Worm (Caenorhabditis elegans): ENCODE measurements around the gene nsph-3.1.

nsph-3.1 gene

DNA sequence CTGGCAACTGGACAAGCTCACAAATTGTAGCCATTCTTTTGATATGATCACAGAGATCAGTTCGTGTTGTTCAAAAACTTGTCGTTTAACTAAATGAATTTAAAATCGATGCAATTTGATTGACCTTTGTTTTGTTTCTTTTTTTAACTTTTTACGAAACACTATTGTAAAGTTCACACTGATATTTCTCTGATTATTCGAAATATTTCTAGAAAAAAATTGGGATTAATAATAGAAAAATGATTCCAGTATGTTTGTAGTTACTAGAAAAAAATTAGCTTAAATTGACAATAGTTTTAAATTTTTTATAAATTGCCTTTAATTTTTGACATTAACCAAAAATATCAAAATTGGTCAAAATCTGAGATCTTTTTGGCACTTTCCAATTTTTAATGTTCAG lies 40.4 kb upstream of the nsph-3.1 start, which contains the start of gene ZK596.2:
TSS of gene ZK596.2 (minus strand) at position 101 of the 400 bp plus-strand sequence.
- TF ChIP-seq Y22D7AL.16 (tag; optimal IDR thresholded peaks at IDR 0.05): no peak
- TF ChIP-seq K02D7.2 (tag; optimal IDR thresholded peaks at IDR 0.05): no peak
- no peak for TF ChIP-seq F13H6.1 (tag; optimal IDR thresholded peaks at IDR 0.05)
- TF ChIP-seq ceh-30 (tag; optimal IDR thresholded peaks at IDR 0.05): no peak
- no peak for TF ChIP-seq K09A11.1 (tag; optimal IDR thresholded peaks at IDR 0.05; ENCODE audit: insufficient read depth)
- TF ChIP-seq elt-4 (tag; optimal IDR thresholded peaks at IDR 0.05): no peak
- no peak for TF ChIP-seq hlh-8 (tag; optimal IDR thresholded peaks at IDR 0.05)
- no peak for TF ChIP-seq hlh-6 (tag; optimal IDR thresholded peaks at IDR 0.05)
- no peak for TF ChIP-seq pros-1 (tag; optimal IDR thresholded peaks at IDR 0.05)
- no peak for TF ChIP-seq ceh-6 (GFP tag; optimal IDR thresholded peaks at IDR 0.05)
- no peak for TF ChIP-seq ceh-34 (tag; optimal IDR thresholded peaks at IDR 0.05)
- TF ChIP-seq gmeb-2 (tag; optimal IDR thresholded peaks at IDR 0.05): no peak
- no peak for TF ChIP-seq unc-55 (GFP tag; optimal IDR thresholded peaks at IDR 0.05)
- no peak for TF ChIP-seq pqm-1 (tag; optimal IDR thresholded peaks at IDR 0.05)
- no peak for TF ChIP-seq hlh-13 (GFP tag; optimal IDR thresholded peaks at IDR 0.05)

DNA sequence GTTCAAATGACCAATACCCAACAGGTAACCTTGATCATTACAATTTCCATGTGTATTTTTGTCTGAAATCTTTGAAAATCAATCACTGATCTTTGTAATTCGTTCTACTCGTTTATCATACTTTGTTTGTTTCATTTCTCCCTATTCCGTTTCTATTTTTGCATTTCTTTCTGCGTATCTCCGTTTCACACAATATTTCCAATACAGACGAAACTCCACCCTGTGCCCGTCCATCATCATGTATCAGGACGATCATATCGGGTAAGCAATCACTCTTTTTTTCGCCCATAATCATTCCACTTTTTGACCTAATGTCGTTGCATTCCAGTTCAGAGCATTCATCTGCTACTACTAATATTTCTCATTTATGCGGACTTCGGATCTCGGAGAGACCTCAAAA lies 39.9 kb upstream of the nsph-3.1 start, which contains the start of gene pyk-2:
TSS of gene pyk-2 (plus strand) at position 206 of the 400 bp plus-strand sequence.
- TF ChIP-seq pax-1 (tag; optimal IDR thresholded peaks at IDR 0.05) (no peak), sox-4 (tag; optimal IDR thresholded peaks at IDR 0.05) (no peak), unc-42 (tag; optimal IDR thresholded peaks at IDR 0.05) (no peak), lin-11 (tag; optimal IDR thresholded peaks at IDR 0.05) (no peak), ttx-3 (tag; optimal IDR thresholded peaks at IDR 0.05) (no peak), odd-2 (tag; optimal IDR thresholded peaks at IDR 0.05) (no peak), ama-1 (optimal IDR thresholded peaks at IDR 0.05) (no peak), unc-86 (tag; optimal IDR thresholded peaks at IDR 0.05) (no peak), ref-2 (tag; optimal IDR thresholded peaks at IDR 0.05) (no peak)

ce11 chrIV:10913081-10913480 lies 36.5 kb upstream of the nsph-3.1 start, which contains the start of gene ZK593.2:
Gene ZK593.2, plus strand, starts transcription at chrIV:10913381.
- no peak for TF ChIP-seq nhr-232 (tag; optimal IDR thresholded peaks at IDR 0.05)
- TF ChIP-seq ttx-3 (tag; optimal IDR thresholded peaks at IDR 0.05): no peak
- no peak for TF ChIP-seq ref-2 (tag; optimal IDR thresholded peaks at IDR 0.05)
- no peak for TF ChIP-seq pag-3 (tag; optimal IDR thresholded peaks at IDR 0.05; ENCODE audit: borderline replicate concordance)
- no peak for TF ChIP-seq pax-1 (tag; optimal IDR thresholded peaks at IDR 0.05)
- no peak for TF ChIP-seq sdc-2 (tag; optimal IDR thresholded peaks at IDR 0.05)
- TF ChIP-seq ceh-24 (tag; optimal IDR thresholded peaks at IDR 0.05): no peak
- no peak for TF ChIP-seq ceh-14 (tag; optimal IDR thresholded peaks at IDR 0.05)
- TF ChIP-seq ceh-6 (GFP tag; optimal IDR thresholded peaks at IDR 0.05): no peak
- TF ChIP-seq hlh-6 (tag; optimal IDR thresholded peaks at IDR 0.05): no peak
- no peak for TF ChIP-seq odd-2 (tag; optimal IDR thresholded peaks at IDR 0.05)
- TF ChIP-seq sox-2 (GFP tag; IDR thresholded peaks at IDR 0.05): no peak
- no peak for TF ChIP-seq pros-1 (tag; optimal IDR thresholded peaks at IDR 0.05)
- TF ChIP-seq fax-1 (tag; optimal IDR thresholded peaks at IDR 0.05): no peak

DNA sequence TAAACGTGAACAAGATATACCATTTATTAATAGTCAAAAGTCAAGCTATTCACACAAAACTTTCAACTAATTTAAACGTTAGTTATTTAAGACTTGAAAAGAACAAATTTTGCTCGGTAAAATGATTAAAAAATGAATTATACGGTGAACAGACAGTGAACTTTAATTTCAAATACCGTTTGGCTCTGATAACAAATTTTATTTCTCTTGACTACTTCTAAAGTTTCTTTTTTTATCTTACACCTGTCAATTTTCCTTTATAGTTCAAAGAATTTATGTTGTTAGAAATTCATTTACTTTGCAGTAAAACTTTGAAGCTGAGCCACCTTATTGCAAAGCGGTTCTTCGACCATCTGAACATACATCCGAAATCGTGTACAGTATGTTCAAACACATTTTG lies 34.2 kb upstream of the nsph-3.1 start, which contains the start of gene ZK593.3:
TSS of gene ZK593.3 (plus strand) at position 301 of the 400 bp plus-strand sequence.
- TF ChIP-seq sox-2 (GFP tag; IDR thresholded peaks at IDR 0.05): no peak
- TF ChIP-seq ceh-24 (tag; optimal IDR thresholded peaks at IDR 0.05): no peak
- no peak for TF ChIP-seq F13H6.1 (tag; optimal IDR thresholded peaks at IDR 0.05)
- TF ChIP-seq ceh-2 (tag; optimal IDR thresholded peaks at IDR 0.05): no peak
- no peak for TF ChIP-seq elt-4 (tag; optimal IDR thresholded peaks at IDR 0.05)
- no peak for TF ChIP-seq unc-42 (tag; optimal IDR thresholded peaks at IDR 0.05)
- no peak for TF ChIP-seq hlh-6 (tag; optimal IDR thresholded peaks at IDR 0.05)
- no peak for TF ChIP-seq ztf-16 (tag; optimal IDR thresholded peaks at IDR 0.05)
- TF ChIP-seq che-1 (tag; optimal IDR thresholded peaks at IDR 0.05): no peak
- TF ChIP-seq ceh-6 (GFP tag; optimal IDR thresholded peaks at IDR 0.05): no peak
- TF ChIP-seq ceh-18 (tag; optimal IDR thresholded peaks at IDR 0.05): no peak
- no peak for TF ChIP-seq ceh-19 (GFP tag; optimal IDR thresholded peaks at IDR 0.05)
- TF ChIP-seq pha-4 (tag; optimal IDR thresholded peaks at IDR 0.05): no peak
- no peak for TF ChIP-seq hlh-8 (tag; optimal IDR thresholded peaks at IDR 0.05)
- TF ChIP-seq unc-86 (tag; optimal IDR thresholded peaks at IDR 0.05): no peak
- TF ChIP-seq ceh-31 (tag; optimal IDR thresholded peaks at IDR 0.05): no peak
- TF ChIP-seq T23F11.4 (GFP tag; optimal IDR thresholded peaks at IDR 0.05): no peak
- no peak for TF ChIP-seq unc-3 (GFP tag; conservative IDR thresholded peaks at IDR 0.05)
- TF ChIP-seq unc-3 (tag; optimal IDR thresholded peaks at IDR 0.05): no peak
- no peak for TF ChIP-seq madf-2 (tag; optimal IDR thresholded peaks at IDR 0.05)

Measured in whole organism, late embryonic.